Worm (Caenorhabditis elegans) whole organism, L4 larva: ENCODE data around the gene pho-14.
"Not testable (repeated sequence)": the region's sequence is repeated elsewhere in the genome, so short reads cannot be mapped to it uniquely, and the experiment has no call there.

ENCODE experiments used
- F44E2.7 ChIP-seq: fragments of 200-800 bp; sonication (Bioruptor generic); IDR thresholded peaks from 2 replicates; pipeline ENCODE4 v2.1.2; 2022; ENCODE audit warnings: missing genetic modification characterization, missing compliant biosample characterization
- R02D3.7 ChIP-seq: fragments of 150-350 bp; sonication (generic microtip); optimal IDR thresholded peaks from 3 replicates; lab custom pipeline; 2014; ENCODE audit warnings: missing biosample characterization, missing genetic modification characterization
- T20F7.1 ChIP-seq: fragments of 200-800 bp; sonication (Bioruptor generic); optimal IDR thresholded peaks from 2 replicates; lab custom pipeline; 2018; ENCODE audit warnings: mild to moderate bottlenecking, missing genetic modification characterization, missing compliant biosample characterization
- ZK337.2 ChIP-seq: fragments of 200-800 bp; sonication (Bioruptor generic); IDR thresholded peaks from 2 replicates; pipeline ENCODE4 v1.3.6; 2022; ENCODE audit warnings: missing genetic modification reagents, missing genetic modification characterization, missing compliant biosample characterization
- daf-16 ChIP-seq, 3 experiments: sonication (generic microtip); optimal IDR thresholded peaks; 2 replicates each; lab custom pipeline; 2016 to 2017; ENCODE audit warnings: missing genetic modification characterization in 3 of 3, missing genetic modification reagents in 3 of 3, mild to moderate bottlenecking in 2 of 3, missing compliant biosample characterization in 2 of 3, missing biosample characterization in 1 of 3, moderate library complexity in 1 of 3
- daf-19 ChIP-seq: fragments of 200-800 bp; sonication (Bioruptor generic); conservative IDR thresholded peaks from 2 replicates; pipeline ENCODE4 v1.3.6; 2022; ENCODE audit warnings: missing genetic modification characterization, missing compliant biosample characterization
- dmd-6 ChIP-seq: fragments of 200-800 bp; sonication (Bioruptor generic); IDR thresholded peaks from 2 replicates; pipeline ENCODE4 v1.3.6; 2022; ENCODE audit warnings: missing genetic modification reagents, missing genetic modification characterization, missing compliant biosample characterization
- dve-1 ChIP-seq: sonication (generic microtip); optimal IDR thresholded peaks from 2 replicates; lab custom pipeline; 2017; ENCODE audit warnings: antibody characterized with exemption, mild to moderate bottlenecking, missing genetic modification characterization, missing compliant biosample characterization; ENCODE audit not compliant: insufficient read depth
- egl-43 ChIP-seq: fragments of 200-800 bp; sonication (Bioruptor generic); IDR thresholded peaks from 2 replicates; pipeline ENCODE4 v1.3.6; 2022; ENCODE audit warnings: missing genetic modification reagents, missing genetic modification characterization, missing compliant biosample characterization
- hlh-11 ChIP-seq: fragments of 200-800 bp; sonication (Bioruptor generic); optimal IDR thresholded peaks from 2 replicates; lab custom pipeline; 2018; ENCODE audit warnings: mild to moderate bottlenecking, missing genetic modification characterization, missing compliant biosample characterization
- lin-1 ChIP-seq: fragments of 200-800 bp; sonication (Bioruptor generic); IDR thresholded peaks from 2 replicates; pipeline ENCODE4 v1.3.6; 2022; ENCODE audit warnings: missing genetic modification reagents, missing genetic modification characterization, missing compliant biosample characterization
- lin-13 ChIP-seq: fragments of 150-350 bp; optimal IDR thresholded peaks from 2 replicates; lab custom pipeline; 2014; ENCODE audit warnings: missing biosample characterization, missing genetic modification reagents, missing genetic modification characterization
- lin-39 ChIP-seq: fragments of 150-350 bp; optimal IDR thresholded peaks from 2 replicates; lab custom pipeline; 2014; ENCODE audit warnings: missing biosample characterization, missing genetic modification reagents, missing genetic modification characterization
- mes-2 ChIP-seq: sonication (generic microtip); optimal IDR thresholded peaks from 2 replicates; lab custom pipeline; 2016; ENCODE audit warnings: missing genotype, mild to moderate bottlenecking, missing genetic modification characterization, missing compliant biosample characterization; ENCODE audit not compliant: poor library complexity, severe bottlenecking
- mxl-3 ChIP-seq: fragments of 200-800 bp; sonication (Bioruptor generic); optimal IDR thresholded peaks from 2 replicates; lab custom pipeline; 2018; ENCODE audit warnings: mild to moderate bottlenecking, missing genetic modification characterization, missing compliant biosample characterization
- nhr-102 ChIP-seq: sonication (generic microtip); optimal IDR thresholded peaks from 2 replicates; lab custom pipeline; 2016; ENCODE audit warnings: mild to moderate bottlenecking, missing genetic modification characterization, moderate library complexity, missing compliant biosample characterization
- nhr-28 ChIP-seq: fragments of 150-350 bp; optimal IDR thresholded peaks from 2 replicates; lab custom pipeline; 2014; ENCODE audit warnings: missing biosample characterization, missing genetic modification characterization
- nhr-77 ChIP-seq: fragments of 150-350 bp; optimal IDR thresholded peaks from 2 replicates; lab custom pipeline; 2014; ENCODE audit warnings: missing biosample characterization, missing genetic modification characterization
- pha-4 ChIP-seq, 2 experiments: fragments of 150-350 bp in 1 of 2; fragments of 200-800 bp in 1 of 2; sonication (Bioruptor generic) in 1 of 2; IDR thresholded peaks in 1 of 2; optimal IDR thresholded peaks in 1 of 2; 2 replicates each; pipeline versions ENCODE4 v1.3.6 to Lab custom; 2014 to 2022; ENCODE audit warnings: missing genetic modification characterization in 2 of 2, missing genetic modification reagents in 2 of 2, missing biosample characterization in 1 of 2, missing compliant biosample characterization in 1 of 2
- php-3 ChIP-seq: fragments of 200-800 bp; sonication (Bioruptor generic); IDR thresholded peaks from 2 replicates; pipeline ENCODE4 v1.3.6; 2022; ENCODE audit warnings: missing genetic modification reagents, missing genetic modification characterization, missing compliant biosample characterization
- pqm-1 ChIP-seq: sonication (generic microtip); optimal IDR thresholded peaks from 2 replicates; lab custom pipeline; 2017; ENCODE audit warnings: missing biosample characterization, missing genetic modification characterization
- tra-1 ChIP-seq: fragments of 200-800 bp; sonication (Bioruptor generic); IDR thresholded peaks from 2 replicates; pipeline ENCODE4 v1.3.6; 2022; ENCODE audit warnings: missing genetic modification reagents, missing genetic modification characterization, missing compliant biosample characterization
- unc-39 ChIP-seq: sonication (generic microtip); optimal IDR thresholded peaks from 2 replicates; lab custom pipeline; 2017; ENCODE audit warnings: missing biosample characterization, missing genetic modification characterization
- zfp-2 ChIP-seq: sonication (generic microtip); optimal IDR thresholded peaks from 2 replicates; lab custom pipeline; 2016; ENCODE audit warnings: mild to moderate bottlenecking, missing genetic modification characterization, missing compliant biosample characterization

The pho-14 gene

ce11 chrII:1060702-1061101, 39.9 kb downstream of the pho-14 start, which contains the start of gene btb-10:
TSS of gene btb-10 (minus strand) at chrII:1060802.
- TF ChIP-seq T20F7.1 (GFP tag; lab: Kevin White, UChicago); daf-19 (GFP tag; lab: Robert Waterston, UW); php-3: not testable (repeated sequence)

- TF ChIP-seq lin-39 (tag; lab: Kevin White, UChicago) (no peak), nhr-102 (tag; lab: Kevin White, UChicago) (peak; percentile 32), nhr-28 (peak; percentile 80), ZK337.2 (GFP tag; lab: Robert Waterston, UW) (no peak), nhr-77 (tag; lab: Kevin White, UChicago) (peak; percentile 34), mes-2 (tag; lab: Kevin White, UChicago) (no peak), pqm-1 (tag; lab: Kevin White, UChicago) (peak; percentile 16), unc-39 (no peak), hlh-11 (tag; lab: Kevin White, UChicago) (peak; percentile 76), pha-4 (GFP tag; IDR thresholded peaks at IDR 0.05; lab: Robert Waterston, UW) (no peak), pha-4 (tag; optimal IDR thresholded peaks at IDR 0.05; lab: Kevin White, UChicago) (no peak), php-3 (peak; percentile 87), daf-16 (GFP tag; optimal IDR thresholded peaks at IDR 0.05; lab: Kevin White, UChicago) (peak in 1 of 2 experiments; percentile 70), daf-16 (tag; optimal IDR thresholded peaks at IDR 0.05; lab: Kevin White, UChicago) (peak; percentile 99), dve-1 (tag; lab: Kevin White, UChicago) (peak; percentile 60), dmd-6 (peak; percentile 80), tra-1 (peak; percentile 56; the same call in 1 of the 2 replicates), mxl-3 (GFP tag; lab: Kevin White, UChicago) (peak; percentile 33), R02D3.7 (no peak), lin-1 (GFP tag; lab: Robert Waterston, UW) (peak; percentile 77; the same call in 1 of the 2 replicates)
These were observed 43.8 kb downstream of the pho-14 start for ce11 chrII:1056844-1057243.

ce11 chrII:1054724-1055123, 45.9 kb downstream of the pho-14 start, which contains the start of gene K02E7.7:
TSS of gene K02E7.7 (plus strand) at chrII:1055024.
- not testable (repeated sequence) for TF ChIP-seq egl-43 (GFP tag; lab: Robert Waterston, UW); daf-19 (GFP tag; lab: Robert Waterston, UW); zfp-2 (tag; lab: Kevin White, UChicago)

- TF ChIP-seq F44E2.7 (GFP tag; lab: Robert Waterston, UW), result 0 out of 2 replicates have a peak, but pooled peaks have one; percentile 37
- no peak for TF ChIP-seq lin-13 (GFP tag; lab: Kevin White, UChicago)
These were observed 50.8 kb downstream of the pho-14 start, which contains the start of gene fbxb-40 for ce11 chrII:1049849-1050248. TSS of gene fbxb-40 (minus strand) at chrII:1049949.
